Worm (Caenorhabditis elegans): ENCODE data around the gene T24E12.2.
A peak's percentile ranks its signal among the peaks of the same experiment; 100 is the strongest.

The T24E12.2 gene

DNA sequence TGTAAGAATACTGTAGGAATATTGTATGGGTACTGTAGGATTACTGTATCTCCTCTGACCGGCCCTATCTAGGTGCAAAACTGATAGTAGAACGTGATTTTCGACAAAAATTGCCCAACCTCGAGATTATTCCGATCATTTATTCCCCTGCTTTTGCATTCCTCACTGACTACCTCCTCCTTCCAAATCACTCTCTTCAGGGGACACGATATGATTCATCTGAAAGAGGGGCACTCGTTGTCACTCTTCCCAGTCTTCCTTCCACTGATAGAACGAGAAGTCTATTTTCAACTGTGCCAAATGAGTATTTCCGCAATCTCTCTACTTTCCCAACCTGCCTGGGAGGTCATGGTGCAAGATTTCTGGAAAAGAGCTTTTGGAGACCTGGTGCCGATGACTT is 43.1 kb upstream of the T24E12.2 start, which contains the start of gene F12E12.2:
Gene F12E12.2 (plus strand): TSS at position 301 of the 400 bp plus-strand sequence.
- TF ChIP-seq nhr-179 (tag; optimal IDR thresholded peaks at IDR 0.05) (no peak), mes-4 (tag; optimal IDR thresholded peaks at IDR 0.05) (no peak), ceh-79 (tag; optimal IDR thresholded peaks at IDR 0.05) (no peak), ama-1 (optimal IDR thresholded peaks at IDR 0.05) (no peak), ama-1 (GFP tag; optimal IDR thresholded peaks at IDR 0.05) (no peak), ztf-25 (GFP tag; IDR thresholded peaks at IDR 0.05) (no peak), Y53G8AR.9 (GFP tag; conservative IDR thresholded peaks at IDR 0.05) (no peak), nhr-80 (tag; optimal IDR thresholded peaks at IDR 0.05) (no peak)

DNA sequence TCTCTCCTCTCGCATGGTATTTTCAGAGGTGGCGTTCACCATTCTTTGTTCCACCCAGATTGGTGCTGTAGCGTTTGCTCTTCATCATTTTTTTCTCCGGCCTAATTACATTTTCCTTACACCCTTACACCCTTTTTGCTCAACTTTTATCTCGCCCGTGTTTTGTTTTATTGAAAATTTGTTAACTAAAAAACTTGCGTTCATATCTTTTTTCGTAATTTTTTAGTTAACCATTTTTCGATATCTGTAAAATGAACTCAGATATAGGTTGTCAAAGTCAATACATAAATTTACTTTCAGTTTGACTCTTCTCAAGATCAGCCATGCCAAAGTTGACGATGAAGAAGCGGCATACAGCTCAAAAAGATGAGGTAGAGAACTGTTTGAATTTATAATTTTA is 41.2 kb upstream of the T24E12.2 start, which contains the start of gene F12E12.1:
Gene F12E12.1 (plus strand): TSS at position 301 of the 400 bp plus-strand sequence.
- TF ChIP-seq ztf-18 (tag; optimal IDR thresholded peaks at IDR 0.05) (no peak), D2030.7 (GFP tag; IDR thresholded peaks at IDR 0.05) (no peak), ceh-27 (GFP tag; optimal IDR thresholded peaks at IDR 0.05) (no peak), lsy-27 (tag; optimal IDR thresholded peaks at IDR 0.05; ENCODE audit: borderline replicate concordance, insufficient read depth) (no peak), ama-1 (optimal IDR thresholded peaks at IDR 0.05) (no peak), ama-1 (GFP tag; optimal IDR thresholded peaks at IDR 0.05) (no peak), ceh-58 (GFP tag; IDR thresholded peaks at IDR 0.05) (no peak), Y79H2A.3 (GFP tag; conservative IDR thresholded peaks at IDR 0.05) (no peak), nhr-90 (tag; optimal IDR thresholded peaks at IDR 0.05) (no peak), nhr-27 (tag; optimal IDR thresholded peaks at IDR 0.05) (no peak), B0336.3 (GFP tag; IDR thresholded peaks at IDR 0.05) (no peak)

DNA sequence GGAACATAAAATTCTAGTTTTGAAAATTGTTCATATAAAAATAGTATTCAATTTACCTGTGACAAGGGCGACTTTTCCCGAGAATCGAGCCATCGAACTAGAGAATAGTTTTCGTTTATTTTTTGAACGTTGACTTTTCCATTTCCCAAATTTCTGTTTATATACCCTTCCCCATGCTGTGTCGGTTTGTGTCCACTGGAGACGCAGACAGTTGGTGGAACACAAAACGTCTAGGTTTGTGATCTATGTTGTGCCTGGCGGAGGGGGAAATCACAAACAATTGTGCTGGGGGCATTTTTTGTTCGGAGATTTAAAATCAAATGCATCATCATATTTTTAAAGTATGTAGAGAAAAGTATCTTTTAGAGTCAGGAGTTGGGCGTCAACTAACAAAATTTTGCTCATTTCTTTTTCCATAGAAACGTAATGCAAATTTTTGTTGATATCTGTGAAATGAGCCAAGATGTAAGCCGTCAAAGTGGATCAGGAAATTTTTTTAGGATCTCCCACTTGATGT is 39.0 kb upstream of the T24E12.2 start, which contains the start of gene nta-1:
Gene nta-1 (minus strand): TSS at position 131 of the 517 bp plus-strand sequence.
- TF ChIP-seq madf-10 (tag; optimal IDR thresholded peaks at IDR 0.05): no peak
- no peak for TF ChIP-seq Y53G8AR.9 (GFP tag; conservative IDR thresholded peaks at IDR 0.05)
- TF ChIP-seq dox-1 (GFP tag; IDR thresholded peaks at IDR 0.05): 0 out of 2 replicates have a peak, but pooled peaks have one; percentile 11
- TF ChIP-seq ccch-3 (GFP tag; optimal IDR thresholded peaks at IDR 0.05): no peak
- TF ChIP-seq mes-4 (tag; optimal IDR thresholded peaks at IDR 0.05): no peak
- TF ChIP-seq tbp1 (GFP tag; optimal IDR thresholded peaks at IDR 0.05): peak; percentile 29
- TF ChIP-seq K11D2.4 (GFP tag; IDR thresholded peaks at IDR 0.05): no peak
- no peak for TF ChIP-seq him-1 (tag; optimal IDR thresholded peaks at IDR 0.05)
- no peak for TF ChIP-seq ceh-79 (tag; optimal IDR thresholded peaks at IDR 0.05)
- no peak for TF ChIP-seq zfh-2 (GFP tag; conservative IDR thresholded peaks at IDR 0.05)
- TF ChIP-seq F33H1.4 (GFP tag; IDR thresholded peaks at IDR 0.05): no peak
- no peak for TF ChIP-seq tbx-9 (tag; optimal IDR thresholded peaks at IDR 0.05; ENCODE audit: borderline replicate concordance)
- peak; percentile 58 for TF ChIP-seq nhr-80 (tag; optimal IDR thresholded peaks at IDR 0.05)
- TF ChIP-seq C17E4.6 (GFP tag; IDR thresholded peaks at IDR 0.05): no peak
- TF ChIP-seq madf-8 (GFP tag; conservative IDR thresholded peaks at IDR 0.05): no peak
- TF ChIP-seq xnd-1 (tag; optimal IDR thresholded peaks at IDR 0.05): no peak
- TF ChIP-seq hmg-20 (GFP tag; IDR thresholded peaks at IDR 0.05): no peak
- TF ChIP-seq snpc-1.1 (tag; optimal IDR thresholded peaks at IDR 0.05; ENCODE audit: insufficient read depth): no peak
- TF ChIP-seq zim-3 (tag; optimal IDR thresholded peaks at IDR 0.05): no peak

DNA sequence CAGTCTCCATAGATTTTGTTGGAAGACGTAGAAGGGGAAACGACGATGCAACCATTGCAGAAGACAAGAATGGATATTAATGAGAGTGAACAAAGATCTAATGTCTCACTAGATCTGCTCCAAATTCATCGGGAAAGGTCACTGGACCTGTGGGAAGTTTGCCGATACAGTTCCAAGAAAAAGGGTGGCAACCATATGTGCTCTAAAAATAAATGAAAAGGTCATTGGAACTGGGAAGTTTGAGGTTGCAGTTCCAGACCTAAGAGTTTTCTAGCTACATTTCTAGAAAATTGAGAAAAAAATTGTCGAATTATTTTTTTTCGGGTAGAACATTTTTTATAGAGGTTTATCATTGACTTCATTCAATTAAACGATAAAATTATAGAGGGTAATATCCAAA is 35.3 kb upstream of the T24E12.2 start, which contains the start of gene fbxb-92:
Gene fbxb-92 (minus strand): TSS at position 101 of the 400 bp plus-strand sequence.
- no peak for TF ChIP-seq attf-3 (GFP tag; conservative IDR thresholded peaks at IDR 0.05)

Measured in whole organism, young adult.